Fruit fly (Drosophila melanogaster): ENCODE data around the gene CG4229.

CG4229 gene

DNA sequence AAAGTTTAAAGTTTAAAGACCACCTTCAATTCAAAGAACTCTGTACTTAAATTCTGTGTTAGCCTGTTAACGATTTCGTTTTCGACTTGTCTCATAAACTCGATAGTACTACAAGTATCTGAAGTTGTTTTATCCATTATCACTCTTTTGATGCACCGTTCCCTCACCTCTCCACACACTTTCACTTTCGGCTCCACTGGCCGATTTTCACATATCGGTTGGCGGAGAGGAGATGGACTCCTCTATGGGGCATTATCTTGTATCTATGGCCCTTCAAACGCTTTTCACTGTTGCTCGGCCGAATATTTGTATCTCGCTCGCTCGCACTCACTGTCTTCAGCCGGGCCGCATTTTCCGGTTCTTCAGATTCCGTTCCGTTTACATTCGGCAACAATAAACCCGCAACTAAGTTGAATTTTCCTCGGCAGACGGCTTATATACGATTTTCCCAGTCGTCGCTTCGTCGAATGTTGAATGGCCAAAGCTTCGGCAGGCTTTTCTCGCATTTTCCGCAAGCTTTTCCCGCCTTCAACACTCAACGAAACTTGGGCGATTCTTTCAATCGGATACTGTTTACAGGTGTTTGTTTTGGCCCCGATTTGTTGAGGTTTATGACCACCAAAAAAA lies 13.5 kb upstream of the CG4229 start, which contains the start of gene CG43373:
TSS of gene CG43373 (minus strand) at position 373 of the 627 bp plus-strand sequence.
- TF ChIP-seq Smox (GFP tag; optimal IDR thresholded peaks at IDR 0.05) (no peak), dsx (GFP tag; optimal IDR thresholded peaks at IDR 0.05; ENCODE audit: poor library complexity, severe bottlenecking) (no peak)

DNA sequence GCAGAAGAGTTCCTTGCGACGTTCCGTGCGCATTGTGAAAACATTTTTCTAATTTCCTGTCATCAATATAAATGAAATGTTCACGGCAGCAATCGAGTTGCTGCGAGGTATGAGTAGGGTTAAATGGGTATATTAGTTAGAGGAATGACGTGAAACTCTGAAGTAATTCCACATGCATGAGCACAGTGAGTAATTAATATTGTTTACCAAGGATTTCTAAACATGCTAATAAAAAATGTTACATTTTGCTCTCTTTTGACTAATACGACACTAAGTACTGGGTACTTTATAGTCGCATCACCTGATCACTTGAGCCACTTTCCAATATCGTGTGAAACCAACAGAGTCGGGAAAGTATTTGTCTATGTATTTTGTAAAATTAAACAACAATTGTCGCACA lies 12.4 kb upstream of the CG4229 start:
- TF ChIP-seq CG3032 (tag; optimal IDR thresholded peaks at IDR 0.05) (no peak), fd59A (GFP tag; optimal IDR thresholded peaks at IDR 0.05) (no peak), topi (GFP tag; optimal IDR thresholded peaks at IDR 0.05) (no peak), CG34406 (GFP tag; optimal IDR thresholded peaks at IDR 0.05) (no peak), svp (GFP tag) (no peak), acj6 (GFP tag; optimal IDR thresholded peaks at IDR 0.05) (no peak), Sox15 (GFP tag; optimal IDR thresholded peaks at IDR 0.05) (no peak)

dm6 chr3L:16545511-16545910 lies 11.1 kb upstream of the CG4229 start, which contains the start of gene CG13033:
Gene CG13033 (minus strand): TSS chr3L:16545628.
- TF ChIP-seq esn (GFP tag; optimal IDR thresholded peaks at IDR 0.05) (no peak), dac (GFP tag; optimal IDR thresholded peaks at IDR 0.05) (no peak), Ets96B (tag; optimal IDR thresholded peaks at IDR 0.05) (no peak), net (GFP tag; optimal IDR thresholded peaks at IDR 0.05) (no peak), svp (GFP tag) (no peak), Hr4 (GFP tag; optimal IDR thresholded peaks at IDR 0.05) (no peak), CG11902 (GFP tag; optimal IDR thresholded peaks at IDR 0.05) (no peak), ss (GFP tag; optimal IDR thresholded peaks at IDR 0.05) (no peak)

DNA sequence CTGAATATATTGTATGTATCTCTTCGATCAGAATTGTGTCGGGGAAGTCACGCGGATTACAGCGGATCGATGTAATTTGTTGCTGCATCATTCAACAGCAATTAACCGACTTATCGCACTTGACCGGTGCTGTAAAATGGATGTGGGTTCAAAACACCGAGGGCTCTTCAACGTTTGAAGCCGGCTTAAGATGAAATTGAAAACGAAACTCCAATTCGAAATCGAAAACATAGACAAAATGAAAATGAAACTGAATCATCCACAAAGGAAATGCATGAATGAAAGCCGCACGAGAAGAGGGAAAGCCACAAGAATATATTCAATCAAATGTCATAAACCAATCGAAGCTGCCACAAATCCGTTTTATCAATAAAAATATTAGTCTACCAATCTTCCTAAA lies 10.5 kb upstream of the CG4229 start:
- no peak for TF ChIP-seq esn (GFP tag; optimal IDR thresholded peaks at IDR 0.05)
- no peak for TF ChIP-seq Eip93F (GFP tag; optimal IDR thresholded peaks at IDR 0.05)
- TF ChIP-seq CG6854 (GFP tag; optimal IDR thresholded peaks at IDR 0.05) = no peak
- TF ChIP-seq Sox14 (GFP tag; optimal IDR thresholded peaks at IDR 0.05) = no peak
- TF ChIP-seq topi (GFP tag; optimal IDR thresholded peaks at IDR 0.05) = no peak
- TF ChIP-seq fkh (GFP tag; optimal IDR thresholded peaks at IDR 0.05) = no peak
- no peak for TF ChIP-seq CG8319 (GFP tag; optimal IDR thresholded peaks at IDR 0.05)
- TF ChIP-seq CG10669 (GFP tag; optimal IDR thresholded peaks at IDR 0.05) = no peak
- TF ChIP-seq CG16779 (tag; optimal IDR thresholded peaks at IDR 0.05) = no peak
- TF ChIP-seq CG3919 (GFP tag; optimal IDR thresholded peaks at IDR 0.05) = no peak

DNA sequence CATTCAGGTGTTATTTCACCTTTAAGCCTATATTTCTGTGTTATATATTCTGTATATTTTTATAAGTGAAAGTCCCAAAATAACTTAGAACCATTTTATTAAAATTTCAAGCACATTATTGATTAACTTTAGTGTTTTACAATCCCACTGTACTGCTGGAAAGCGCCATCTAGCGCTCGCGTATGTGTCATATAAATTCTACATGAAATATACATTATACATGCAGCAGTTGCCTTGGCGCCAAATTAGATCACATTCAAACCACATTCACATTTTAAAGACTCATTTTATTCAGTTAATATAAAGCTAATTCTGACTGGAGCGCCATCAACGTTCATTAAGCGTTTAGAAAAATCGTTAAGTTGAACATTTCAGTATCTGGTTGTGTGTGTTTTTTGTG lies 6.7 kb downstream of the CG4229 start:
- TF ChIP-seq CG11762 (GFP tag; optimal IDR thresholded peaks at IDR 0.05; ENCODE audit: insufficient read depth) (no peak), CG6854 (GFP tag; optimal IDR thresholded peaks at IDR 0.05) (no peak), svp (GFP tag) (no peak), net (GFP tag; optimal IDR thresholded peaks at IDR 0.05) (no peak), CG8632 (GFP tag; optimal IDR thresholded peaks at IDR 0.05) (no peak), Ets96B (tag; optimal IDR thresholded peaks at IDR 0.05) (no peak), fd85E (GFP tag; optimal IDR thresholded peaks at IDR 0.05) (no peak), dac (GFP tag; optimal IDR thresholded peaks at IDR 0.05) (no peak), CG10631 (GFP tag; optimal IDR thresholded peaks at IDR 0.05) (no peak), Smox (GFP tag; optimal IDR thresholded peaks at IDR 0.05) (no peak), Sox14 (GFP tag; optimal IDR thresholded peaks at IDR 0.05) (no peak), CG32006 (GFP tag; optimal IDR thresholded peaks at IDR 0.05) (no peak), CG11294 (GFP tag; IDR thresholded peaks at IDR 0.05) (no peak), CG6808 (GFP tag; optimal IDR thresholded peaks at IDR 0.05) (no peak)

DNA sequence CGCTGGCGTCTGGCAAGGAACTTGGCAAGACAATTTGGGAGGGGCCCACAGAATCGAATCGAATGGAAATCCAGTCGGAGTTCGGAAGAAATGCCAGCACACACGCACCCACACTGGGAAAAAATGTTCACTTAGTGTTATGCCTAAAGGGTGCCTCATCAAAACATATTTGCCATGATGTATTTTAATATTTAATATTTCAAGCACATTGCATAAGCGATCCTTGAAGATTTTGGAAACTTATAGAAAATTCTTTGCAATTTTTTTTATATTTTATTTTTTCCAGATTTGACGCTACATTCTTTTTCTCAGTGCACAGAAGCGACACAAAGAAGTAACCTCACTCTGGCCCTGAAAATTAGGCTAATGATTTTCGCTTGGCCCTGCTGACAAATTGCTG lies 9.5 kb downstream of the CG4229 start:
- TF ChIP-seq esn (GFP tag; optimal IDR thresholded peaks at IDR 0.05) = no peak
- no peak for TF ChIP-seq OdsH (GFP tag; optimal IDR thresholded peaks at IDR 0.05)
- no peak for TF ChIP-seq Sox102F (GFP tag; optimal IDR thresholded peaks at IDR 0.05)
- TF ChIP-seq CG10669 (GFP tag; optimal IDR thresholded peaks at IDR 0.05) = no peak
- no peak for TF ChIP-seq CG15336 (GFP tag; IDR thresholded peaks at IDR 0.05)
- no peak for TF ChIP-seq CG7368 (GFP tag; optimal IDR thresholded peaks at IDR 0.05)
